Fruit fly (Drosophila melanogaster): ENCODE results near the gene CG31861.

DNA sequence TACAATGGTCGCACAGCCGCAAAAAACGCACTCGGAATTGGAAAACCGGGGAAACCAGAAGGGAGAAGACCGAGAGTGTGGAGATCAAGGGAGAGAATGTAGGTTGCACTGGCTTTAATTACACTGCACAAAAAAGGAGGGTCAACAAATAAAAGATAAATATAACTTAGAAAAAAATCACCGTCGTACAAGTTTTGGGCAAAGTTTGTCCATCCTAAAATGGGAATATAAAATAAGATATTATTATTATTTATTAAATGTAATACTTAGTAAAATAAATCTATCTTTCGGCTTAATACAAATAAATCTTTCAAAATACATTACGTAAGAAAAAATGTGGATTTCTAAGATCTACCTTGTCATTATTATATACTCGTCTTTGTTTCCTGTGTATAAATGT is 45.8 kb upstream of the CG31861 start:
- no peak for TF ChIP-seq CG8478 (optimal IDR thresholded peaks at IDR 0.05)
- TF ChIP-seq CTCF (optimal IDR thresholded peaks at IDR 0.05), result no peak
